Fruit fly (Drosophila melanogaster) whole organism, embryonic: ENCODE results near the gene CG33679.

Experiments used
- BEAF-32 ChIP-seq: fragments of 200-800 bp; sonication (Bioruptor generic); optimal IDR thresholded peaks from 3 replicates; lab custom pipeline; 2017; ENCODE audit warnings: missing biosample characterization, missing genetic modification characterization, mild to moderate bottlenecking, moderate library complexity, missing genetic modification reagents
- Bdp1 ChIP-seq: fragments of 200-800 bp; sonication (Bioruptor generic); optimal IDR thresholded peaks from 3 replicates; lab custom pipeline; 2016; ENCODE audit warnings: missing biosample characterization, missing genetic modification characterization
- CG10543 ChIP-seq: fragments of 200-800 bp; sonication (Bioruptor generic); optimal IDR thresholded peaks from 3 replicates; lab custom pipeline; 2017; ENCODE audit warnings: missing biosample characterization, mild to moderate bottlenecking, missing genetic modification characterization, moderate library complexity
- CG13894 ChIP-seq: fragments of 200-800 bp; sonication (Bioruptor generic); optimal IDR thresholded peaks from 3 replicates; lab custom pipeline; 2018; ENCODE audit warnings: missing biosample characterization, mild to moderate bottlenecking, missing genetic modification characterization, moderate library complexity
- CG14014 ChIP-seq: fragments of 200-800 bp; sonication (Bioruptor generic); IDR thresholded peaks from 2 replicates; pipeline ENCODE4 v1.3.6; 2022; ENCODE audit warnings: missing biosample characterization, missing genetic modification characterization
- CG14710 ChIP-seq: fragments of 200-800 bp; sonication (Bioruptor generic); optimal IDR thresholded peaks from 3 replicates; lab custom pipeline; 2019; ENCODE audit warnings: missing biosample characterization, mild to moderate bottlenecking, missing genetic modification characterization, moderate library complexity
- CG15269 ChIP-seq: fragments of 200-800 bp; sonication (Bioruptor generic); optimal IDR thresholded peaks from 2 replicates; lab custom pipeline; 2018; ENCODE audit warnings: missing biosample characterization, mild to moderate bottlenecking, missing genetic modification characterization, moderate library complexity
- CG15514 ChIP-seq: fragments of 200-800 bp; sonication (Bioruptor generic); optimal IDR thresholded peaks from 3 replicates; lab custom pipeline; 2017; ENCODE audit warnings: missing biosample characterization, missing genetic modification characterization, mild to moderate bottlenecking, moderate library complexity, missing genetic modification reagents
- CG15601 ChIP-seq: fragments of 200-800 bp; sonication (Bioruptor generic); optimal IDR thresholded peaks from 3 replicates; lab custom pipeline; 2019; ENCODE audit warnings: missing biosample characterization, mild to moderate bottlenecking, missing genetic modification characterization, moderate library complexity
- CG17612 ChIP-seq: fragments of 200-800 bp; sonication (Bioruptor generic); IDR thresholded peaks from 2 replicates; pipeline ENCODE4 v1.3.6; 2022; ENCODE audit warnings: missing biosample characterization, missing genetic modification characterization
- CG1832 ChIP-seq: fragments of 200-800 bp; sonication (Bioruptor generic); optimal IDR thresholded peaks from 2 replicates; lab custom pipeline; 2017; ENCODE audit warnings: missing biosample characterization, mild to moderate bottlenecking, missing genetic modification characterization, inconsistent platforms
- CG2116 ChIP-seq: fragments of 200-800 bp; sonication (Bioruptor generic); optimal IDR thresholded peaks from 3 replicates; lab custom pipeline; 2018; ENCODE audit warnings: missing biosample characterization, mild to moderate bottlenecking, missing genetic modification characterization
- CG31365 ChIP-seq: fragments of 200-800 bp; sonication (Bioruptor generic); optimal IDR thresholded peaks from 2 replicates; lab custom pipeline; 2018; ENCODE audit warnings: missing biosample characterization, mild to moderate bottlenecking, missing genetic modification characterization
- CG3847 ChIP-seq: fragments of 200-800 bp; sonication (Bioruptor generic); IDR thresholded peaks from 2 replicates; pipeline ENCODE4 v1.3.6; 2022; ENCODE audit warnings: missing biosample characterization, missing genetic modification characterization
- CG4617 ChIP-seq: fragments of 200-800 bp; sonication (Bioruptor generic); optimal IDR thresholded peaks from 3 replicates; lab custom pipeline; 2016; ENCODE audit warnings: missing biosample characterization, missing genetic modification characterization, borderline replicate concordance
- CG4707 ChIP-seq: fragments of 200-800 bp; sonication (Bioruptor generic); optimal IDR thresholded peaks from 2 replicates; lab custom pipeline; 2018; ENCODE audit warnings: missing biosample characterization, mild to moderate bottlenecking, missing genetic modification characterization, moderate library complexity
- CG7928 ChIP-seq: fragments of 200-800 bp; sonication (Bioruptor generic); optimal IDR thresholded peaks from 2 replicates; lab custom pipeline; 2017; ENCODE audit warnings: missing biosample characterization, mild to moderate bottlenecking, missing genetic modification characterization
- Eip74EF ChIP-seq, 2 experiments: fragments of 200-800 bp in 1 of 2; fragments of >200 bp in 1 of 2; sonication (Bioruptor generic) in 1 of 2; optimal IDR thresholded peaks; 2 replicates each; lab custom pipeline; 2017 to 2019; ENCODE audit warnings: missing biosample characterization in 2 of 2, missing genetic modification characterization in 2 of 2, mild to moderate bottlenecking in 1 of 2, moderate library complexity in 1 of 2
- Fer2 ChIP-seq: fragments of 200-800 bp; sonication (Bioruptor generic); optimal IDR thresholded peaks from 2 replicates; lab custom pipeline; 2018; ENCODE audit warnings: missing biosample characterization, mild to moderate bottlenecking, missing genetic modification characterization, moderate library complexity
- HLHmδ ChIP-seq: fragments of 200-800 bp; sonication (Bioruptor generic); optimal IDR thresholded peaks from 2 replicates; lab custom pipeline; 2018; ENCODE audit warnings: missing biosample characterization, mild to moderate bottlenecking, missing genetic modification characterization, moderate library complexity
- NC2β ChIP-seq: fragments of 200-800 bp; sonication (Bioruptor generic); optimal IDR thresholded peaks from 2 replicates; lab custom pipeline; 2016; ENCODE audit warnings: missing biosample characterization, missing genetic modification characterization
- Rfx ChIP-seq: fragments of 200-800 bp; sonication (Bioruptor generic); IDR thresholded peaks from 2 replicates; pipeline ENCODE4 v1.3.6; 2022; ENCODE audit warnings: missing biosample characterization, missing genetic modification characterization
- Scr ChIP-seq: fragments of 200-800 bp; sonication (Bioruptor generic); IDR thresholded peaks from 2 replicates; pipeline ENCODE4 v1.3.6; 2022; ENCODE audit warnings: missing biosample characterization, missing genetic modification characterization; ENCODE audit not compliant: partially characterized antibody
- Usf ChIP-seq: fragments of 200-800 bp; sonication (Bioruptor generic); optimal IDR thresholded peaks from 2 replicates; lab custom pipeline; 2017; ENCODE audit warnings: missing genotype, missing biosample characterization, missing genetic modification characterization
- Vsx1 ChIP-seq: fragments of 200-800 bp; sonication (Bioruptor generic); optimal IDR thresholded peaks from 2 replicates; lab custom pipeline; 2017; ENCODE audit warnings: missing biosample characterization, mild to moderate bottlenecking, missing genetic modification characterization, missing genetic modification reagents
- Xbp1 ChIP-seq: fragments of 200-800 bp; sonication (Bioruptor generic); optimal IDR thresholded peaks from 3 replicates; lab custom pipeline; 2016; ENCODE audit warnings: missing biosample characterization, mild to moderate bottlenecking, missing genetic modification characterization
- bcd ChIP-seq: fragments of 200-800 bp; sonication (Bioruptor generic); optimal IDR thresholded peaks from 2 replicates; lab custom pipeline; 2017; ENCODE audit warnings: missing biosample characterization, mild to moderate bottlenecking, missing genetic modification characterization
- br ChIP-seq: fragments of >200 bp; optimal IDR thresholded peaks from 2 replicates; lab custom pipeline; 2017
- cg ChIP-seq: fragments of 200-800 bp; sonication (Bioruptor generic); optimal IDR thresholded peaks from 3 replicates; lab custom pipeline; 2019; ENCODE audit warnings: missing biosample characterization, mild to moderate bottlenecking, missing genetic modification characterization, moderate library complexity
- chinmo ChIP-seq: fragments of 200-800 bp; sonication (Bioruptor generic); IDR thresholded peaks from 4 replicates; pipeline ENCODE4 v1.3.6; 2022; ENCODE audit warnings: missing biosample characterization, missing genetic modification characterization; ENCODE audit not compliant: partially characterized antibody
- croc ChIP-seq: fragments of 200-800 bp; sonication (Bioruptor generic); conservative IDR thresholded peaks from 3 replicates; pipeline ENCODE4 v1.3.6; 2022; ENCODE audit warnings: missing biosample characterization, missing genetic modification characterization
- ems ChIP-seq: fragments of 200-800 bp; sonication (Bioruptor generic); optimal IDR thresholded peaks from 3 replicates; lab custom pipeline; 2016; ENCODE audit warnings: missing biosample characterization, missing genetic modification characterization
- exex ChIP-seq: fragments of 200-800 bp; sonication (Bioruptor generic); optimal IDR thresholded peaks from 4 replicates; lab custom pipeline; 2018; ENCODE audit warnings: missing biosample characterization, mild to moderate bottlenecking, missing genetic modification characterization, moderate library complexity
- eyg ChIP-seq: fragments of 200-800 bp; sonication (Bioruptor generic); optimal IDR thresholded peaks from 3 replicates; lab custom pipeline; 2016; ENCODE audit warnings: missing biosample characterization, missing genetic modification characterization
- fd64A ChIP-seq: fragments of 200-800 bp; sonication (Bioruptor generic); optimal IDR thresholded peaks from 3 replicates; lab custom pipeline; 2018; ENCODE audit warnings: missing biosample characterization, mild to moderate bottlenecking, missing genetic modification characterization
- grau ChIP-seq: fragments of 200-800 bp; optimal IDR thresholded peaks from 3 replicates; lab custom pipeline; 2019; ENCODE audit warnings: missing biosample characterization, mild to moderate bottlenecking, missing genetic modification characterization, moderate library complexity
- gsb-n ChIP-seq: fragments of 200-800 bp; sonication (Bioruptor generic); optimal IDR thresholded peaks from 3 replicates; lab custom pipeline; 2018; ENCODE audit warnings: missing biosample characterization, mild to moderate bottlenecking, missing genetic modification characterization
- knrl ChIP-seq: fragments of 200-800 bp; sonication (Bioruptor generic); IDR thresholded peaks from 3 replicates; pipeline ENCODE4 v1.3.6; 2022; ENCODE audit warnings: missing biosample characterization, missing genetic modification characterization; ENCODE audit not compliant: partially characterized antibody
- nau ChIP-seq: fragments of 200-800 bp; sonication (Bioruptor generic); optimal IDR thresholded peaks from 3 replicates; lab custom pipeline; 2017; ENCODE audit warnings: missing biosample characterization, mild to moderate bottlenecking, missing genetic modification characterization, missing genetic modification reagents
- nerfin-2 ChIP-seq: fragments of 200-800 bp; sonication (Bioruptor generic); IDR thresholded peaks from 2 replicates; pipeline ENCODE4 v1.3.6; 2022; ENCODE audit warnings: missing biosample characterization, missing genetic modification characterization; ENCODE audit not compliant: partially characterized antibody
- p53 ChIP-seq: fragments of 200-800 bp; sonication (Bioruptor generic); optimal IDR thresholded peaks from 2 replicates; lab custom pipeline; 2016; ENCODE audit warnings: missing biosample characterization, missing genetic modification characterization
- pzg ChIP-seq: fragments of 200-800 bp; sonication (Bioruptor generic); optimal IDR thresholded peaks from 3 replicates; lab custom pipeline; 2018; ENCODE audit warnings: missing biosample characterization, mild to moderate bottlenecking, missing genetic modification characterization, moderate library complexity
- ro ChIP-seq: fragments of 200-800 bp; sonication (Bioruptor generic); IDR thresholded peaks from 2 replicates; pipeline ENCODE4 v1.3.6; 2022; ENCODE audit warnings: missing biosample characterization, missing genetic modification characterization
- sd ChIP-seq: fragments of 200-800 bp; sonication (Bioruptor generic); optimal IDR thresholded peaks from 3 replicates; lab custom pipeline; 2018; ENCODE audit warnings: missing biosample characterization, mild to moderate bottlenecking, missing genetic modification characterization, moderate library complexity
- sna ChIP-seq: fragments of 200-800 bp; sonication (Bioruptor generic); IDR thresholded peaks from 2 replicates; pipeline ENCODE4 v1.3.6; 2022; ENCODE audit warnings: missing biosample characterization, missing genetic modification characterization; ENCODE audit not compliant: partially characterized antibody
- tap ChIP-seq: fragments of 200-800 bp; optimal IDR thresholded peaks from 3 replicates; lab custom pipeline; 2019; ENCODE audit warnings: missing biosample characterization, mild to moderate bottlenecking, missing genetic modification characterization, moderate library complexity
- tx ChIP-seq: fragments of 200-800 bp; sonication (Bioruptor generic); optimal IDR thresholded peaks from 2 replicates; lab custom pipeline; 2016; ENCODE audit warnings: missing biosample characterization, missing genetic modification characterization

The CG33679 gene

dm6 chr2L:15057225-15058117, 632 bp upstream of the CG33679 start, which contains the start of gene ck (continued):
- TF ChIP-seq grau (tag; lab: Kevin White, UChicago), result peak; percentile 24
- peak; percentile 46 for TF ChIP-seq cg (GFP tag; lab: Kevin White, UChicago)
- no peak for TF ChIP-seq HLHmδ (GFP tag; lab: Kevin White, UChicago)
- TF ChIP-seq Vsx1 (GFP tag; lab: Kevin White, UChicago), result no peak
- TF ChIP-seq CG4617 (GFP tag; lab: Kevin White, UChicago), result peak; percentile 13
- TF ChIP-seq chinmo (GFP tag; lab: Robert Waterston, UW), result 0 out of 4 replicates have a peak, but pooled peaks have one; percentile 14
- TF ChIP-seq pzg, result peak; percentile 93
- no peak for TF ChIP-seq CG10543 (GFP tag; lab: Kevin White, UChicago)
- TF ChIP-seq CG2116 (GFP tag; lab: Kevin White, UChicago), result peak; percentile 77
- TF ChIP-seq CG17612 (GFP tag; lab: Robert Waterston, UW), result no peak
- peak; percentile 2 for TF ChIP-seq exex (tag; lab: Kevin White, UChicago)
- TF ChIP-seq CG15269, result no peak
- no peak for TF ChIP-seq ems (GFP tag; lab: Kevin White, UChicago)
- TF ChIP-seq Xbp1 (GFP tag; lab: Kevin White, UChicago), result no peak
- TF ChIP-seq gsb-n (tag; lab: Kevin White, UChicago), result peak; percentile 29
- peak; percentile 89 for TF ChIP-seq nerfin-2
- peak; percentile 39 for TF ChIP-seq NC2β
- TF ChIP-seq CG14710, result peak; percentile 49
- TF ChIP-seq Scr (GFP tag; lab: Robert Waterston, UW), result peak; percentile 67
- peak; percentile 65 for TF ChIP-seq sna (GFP tag; lab: Robert Waterston, UW)
- TF ChIP-seq br (lab: Kevin White, UChicago), result no peak
- 0 out of 2 replicates have a peak, but pooled peaks have one; percentile 7 for TF ChIP-seq Rfx
- TF ChIP-seq tx (GFP tag; lab: Kevin White, UChicago), result no peak
- no peak for TF ChIP-seq fd64A (GFP tag; lab: Kevin White, UChicago)
- peak; percentile 44 for TF ChIP-seq sd
- peak; percentile 50 for TF ChIP-seq CG15514 (GFP tag; lab: Kevin White, UChicago)
- no peak for TF ChIP-seq Bdp1 (GFP tag; lab: Kevin White, UChicago)
- peak; percentile 73 for TF ChIP-seq BEAF-32 (GFP tag; lab: Kevin White, UChicago)
- TF ChIP-seq CG13894, result peak; percentile 23
- TF ChIP-seq CG14014 (GFP tag; lab: Robert Waterston, UW), result no peak
- TF ChIP-seq Usf (GFP tag; lab: Kevin White, UChicago), result no peak
- no peak for TF ChIP-seq nau (GFP tag; lab: Kevin White, UChicago)
- no peak for TF ChIP-seq Fer2 (tag; lab: Kevin White, UChicago)
- peak; percentile 77 for TF ChIP-seq CG31365
- no peak for TF ChIP-seq CG7928 (GFP tag; lab: Kevin White, UChicago)
- TF ChIP-seq CG4707 (GFP tag; lab: Kevin White, UChicago), result no peak
- TF ChIP-seq CG1832 (GFP tag; lab: Kevin White, UChicago), result no peak
- peak; percentile 21 for TF ChIP-seq p53 (GFP tag; lab: Kevin White, UChicago)
- no peak for TF ChIP-seq ro (GFP tag; lab: Robert Waterston, UW)
- TF ChIP-seq tap (tag; lab: Kevin White, UChicago), result no peak
- TF ChIP-seq CG15601 (tag; lab: Kevin White, UChicago), result peak; percentile 1
- TF ChIP-seq croc (GFP tag; lab: Robert Waterston, UW), result no peak
- TF ChIP-seq eyg, result no peak
- peak; percentile 24 for TF ChIP-seq bcd (GFP tag; lab: Kevin White, UChicago)
- peak; percentile 46; the same call in 1 of the 2 replicates for TF ChIP-seq CG3847
- TF ChIP-seq knrl (GFP tag; lab: Robert Waterston, UW), result peak; percentile 60
- no peak for TF ChIP-seq Eip74EF (GFP tag; optimal IDR thresholded peaks at IDR 0.05; lab: Kevin White, UChicago)
